Fruit fly (Drosophila melanogaster) whole organism, embryonic: ENCODE results near the gene RIOK2.
A peak's percentile ranks its signal among the peaks of the same experiment; 100 is the strongest.

Source experiments
- Adf1 ChIP-seq: fragments of 200-800 bp; sonication (Bioruptor generic); IDR thresholded peaks from 2 replicates; pipeline ENCODE4 v1.3.6; 2022; ENCODE audit warnings: missing biosample characterization, missing genetic modification characterization
- Antp ChIP-seq: fragments of 200-800 bp; sonication (Bioruptor generic); optimal IDR thresholded peaks from 3 replicates; lab custom pipeline; 2016; ENCODE audit warnings: missing biosample characterization, missing genetic modification characterization
- Bteb2 ChIP-seq: fragments of 200-800 bp; sonication (Bioruptor generic); optimal IDR thresholded peaks from 2 replicates; lab custom pipeline; 2016; ENCODE audit warnings: missing biosample characterization, missing genetic modification characterization
- CG10209 ChIP-seq: fragments of 200-800 bp; sonication (Bioruptor generic); optimal IDR thresholded peaks from 3 replicates; lab custom pipeline; 2017; ENCODE audit warnings: missing biosample characterization, mild to moderate bottlenecking, missing genetic modification characterization, missing genetic modification reagents
- CG10267 ChIP-seq: fragments of 200-800 bp; sonication (Bioruptor generic); optimal IDR thresholded peaks from 2 replicates; lab custom pipeline; 2018; ENCODE audit warnings: missing biosample characterization, mild to moderate bottlenecking, missing genetic modification characterization, moderate library complexity
- CG10274 ChIP-seq: fragments of 200-800 bp; sonication (Bioruptor generic); optimal IDR thresholded peaks from 3 replicates; lab custom pipeline; 2017; ENCODE audit warnings: missing biosample characterization, mild to moderate bottlenecking, missing genetic modification characterization
- CG14050 ChIP-seq: fragments of 200-800 bp; sonication (Bioruptor generic); IDR thresholded peaks from 3 replicates; pipeline ENCODE4 v1.3.6; 2022; ENCODE audit warnings: missing biosample characterization, missing genetic modification characterization
- CG14860 ChIP-seq: fragments of 200-800 bp; sonication (Bioruptor generic); IDR thresholded peaks from 3 replicates; pipeline ENCODE4 v1.3.6; 2022; ENCODE audit warnings: missing biosample characterization, missing genetic modification characterization; ENCODE audit not compliant: partially characterized antibody
- CG15269 ChIP-seq: fragments of 200-800 bp; sonication (Bioruptor generic); optimal IDR thresholded peaks from 2 replicates; lab custom pipeline; 2018; ENCODE audit warnings: missing biosample characterization, mild to moderate bottlenecking, missing genetic modification characterization, moderate library complexity
- CG17328 ChIP-seq: fragments of 200-800 bp; sonication (Bioruptor generic); IDR thresholded peaks from 2 replicates; pipeline ENCODE4 v1.3.6; 2022; ENCODE audit warnings: missing biosample characterization, missing genetic modification characterization
- CG17359 ChIP-seq: fragments of 200-800 bp; sonication (Bioruptor generic); optimal IDR thresholded peaks from 3 replicates; lab custom pipeline; 2018; ENCODE audit warnings: missing biosample characterization, mild to moderate bottlenecking, missing genetic modification characterization, moderate library complexity
- CG17612 ChIP-seq: fragments of 200-800 bp; sonication (Bioruptor generic); IDR thresholded peaks from 2 replicates; pipeline ENCODE4 v1.3.6; 2022; ENCODE audit warnings: missing biosample characterization, missing genetic modification characterization
- CG18476 ChIP-seq: fragments of 200-800 bp; sonication (Bioruptor generic); optimal IDR thresholded peaks from 2 replicates; lab custom pipeline; 2016; ENCODE audit warnings: missing biosample characterization, mild to moderate bottlenecking, missing genetic modification characterization
- CG2116 ChIP-seq: fragments of 200-800 bp; sonication (Bioruptor generic); optimal IDR thresholded peaks from 3 replicates; lab custom pipeline; 2018; ENCODE audit warnings: missing biosample characterization, mild to moderate bottlenecking, missing genetic modification characterization
- CG2120 ChIP-seq: fragments of 200-800 bp; sonication (Bioruptor generic); optimal IDR thresholded peaks from 3 replicates; lab custom pipeline; 2016; ENCODE audit warnings: missing biosample characterization, missing genetic modification characterization
- CG3065 ChIP-seq: fragments of 200-800 bp; sonication (Bioruptor generic); optimal IDR thresholded peaks from 2 replicates; lab custom pipeline; 2016; ENCODE audit warnings: missing biosample characterization, missing genetic modification characterization
- CG31441 ChIP-seq: fragments of 200-800 bp; sonication (Bioruptor generic); IDR thresholded peaks from 2 replicates; pipeline ENCODE4 v1.3.6; 2022; ENCODE audit warnings: missing biosample characterization, missing genetic modification characterization
- CG4282 ChIP-seq: fragments of 200-800 bp; sonication (Bioruptor generic); optimal IDR thresholded peaks from 2 replicates; lab custom pipeline; 2016; ENCODE audit warnings: missing biosample characterization, missing genetic modification characterization
- CG43689 ChIP-seq: fragments of 200-800 bp; sonication (Bioruptor generic); IDR thresholded peaks from 2 replicates; pipeline ENCODE4 v1.3.6; 2022; ENCODE audit warnings: missing biosample characterization, missing genetic modification characterization
- CG6765 ChIP-seq: fragments of 200-800 bp; sonication (Bioruptor generic); optimal IDR thresholded peaks from 3 replicates; lab custom pipeline; 2017; ENCODE audit warnings: missing biosample characterization, mild to moderate bottlenecking, missing genetic modification characterization
- CG7839 ChIP-seq: fragments of 200-800 bp; sonication (Bioruptor generic); optimal IDR thresholded peaks from 3 replicates; lab custom pipeline; 2018; ENCODE audit warnings: missing biosample characterization, mild to moderate bottlenecking, missing genetic modification characterization, moderate library complexity
- CG8359 ChIP-seq: fragments of 200-800 bp; sonication (Bioruptor generic); optimal IDR thresholded peaks from 2 replicates; lab custom pipeline; 2017; ENCODE audit warnings: missing biosample characterization, mild to moderate bottlenecking, missing genetic modification characterization, borderline replicate concordance
- CG8478 ChIP-seq: fragments of >200 bp; optimal IDR thresholded peaks from 2 replicates; lab custom pipeline; 2018
- Dip3 ChIP-seq: fragments of 200-800 bp; sonication (Bioruptor generic); optimal IDR thresholded peaks from 3 replicates; lab custom pipeline; 2016; ENCODE audit warnings: missing biosample characterization, missing genetic modification characterization
- Doc2 ChIP-seq: fragments of 200-800 bp; sonication (Bioruptor generic); IDR thresholded peaks from 2 replicates; pipeline ENCODE4 v1.3.6; 2022; ENCODE audit warnings: missing biosample characterization, missing genetic modification characterization
- E2f1 ChIP-seq: fragments of 200-800 bp; sonication (Bioruptor generic); IDR thresholded peaks from 2 replicates; pipeline ENCODE4 v1.3.6; 2022; ENCODE audit warnings: missing biosample characterization, missing genetic modification characterization
- Elba2 ChIP-seq: fragments of 200-800 bp; sonication (Bioruptor generic); optimal IDR thresholded peaks from 3 replicates; lab custom pipeline; 2016; ENCODE audit warnings: missing biosample characterization, missing genetic modification characterization
- Ets97D ChIP-seq: fragments of 200-800 bp; sonication (Bioruptor generic); optimal IDR thresholded peaks from 3 replicates; lab custom pipeline; 2016; ENCODE audit warnings: missing biosample characterization, missing genetic modification characterization
- Fer2 ChIP-seq: fragments of 200-800 bp; sonication (Bioruptor generic); optimal IDR thresholded peaks from 2 replicates; lab custom pipeline; 2018; ENCODE audit warnings: missing biosample characterization, mild to moderate bottlenecking, missing genetic modification characterization, moderate library complexity
- Fer3 ChIP-seq: fragments of 200-800 bp; sonication (Bioruptor generic); optimal IDR thresholded peaks from 2 replicates; lab custom pipeline; 2018; ENCODE audit warnings: missing biosample characterization, mild to moderate bottlenecking, missing genetic modification characterization, moderate library complexity
- HmgD ChIP-seq: fragments of 200-800 bp; sonication (Bioruptor generic); optimal IDR thresholded peaks from 3 replicates; lab custom pipeline; 2016; ENCODE audit warnings: missing biosample characterization, missing genetic modification characterization
- Oli ChIP-seq: fragments of 200-800 bp; sonication (Bioruptor generic); optimal IDR thresholded peaks from 2 replicates; lab custom pipeline; 2018; ENCODE audit warnings: missing biosample characterization, mild to moderate bottlenecking, missing genetic modification characterization, moderate library complexity
- Stat92E ChIP-seq, 3 experiments: fragments of >200 bp in 2 of 3; fragments of 200-800 bp in 1 of 3; sonication (Bioruptor generic) in 1 of 3; optimal IDR thresholded peaks; 2 replicates each; lab custom pipeline; 2017 to 2019; ENCODE audit warnings: missing biosample characterization in 3 of 3, missing genetic modification characterization in 3 of 3, mild to moderate bottlenecking in 1 of 3, moderate library complexity in 1 of 3
- Tbp ChIP-seq: fragments of >200 bp; optimal IDR thresholded peaks from 2 replicates; lab custom pipeline; 2018; ENCODE audit warnings: missing biosample characterization, missing genetic modification characterization
- aop ChIP-seq: fragments of 200-800 bp; sonication (Bioruptor generic); IDR thresholded peaks from 2 replicates; pipeline ENCODE4 v1.3.6; 2022; ENCODE audit warnings: missing biosample characterization, missing genetic modification characterization
- bigmax ChIP-seq: fragments of 200-800 bp; sonication (Bioruptor generic); optimal IDR thresholded peaks from 2 replicates; lab custom pipeline; 2018; ENCODE audit warnings: missing biosample characterization, mild to moderate bottlenecking, missing genetic modification characterization
- bsh ChIP-seq, 2 experiments: fragments of 200-800 bp; sonication (Bioruptor generic); optimal IDR thresholded peaks; 2 replicates each; lab custom pipeline; 2017 to 2018; ENCODE audit warnings: mild to moderate bottlenecking in 2 of 2, missing biosample characterization in 2 of 2, missing genetic modification characterization in 2 of 2, moderate library complexity in 1 of 2
- caup ChIP-seq: fragments of 200-800 bp; sonication (Bioruptor generic); optimal IDR thresholded peaks from 3 replicates; lab custom pipeline; 2017; ENCODE audit warnings: missing biosample characterization, mild to moderate bottlenecking, missing genetic modification characterization, moderate library complexity; ENCODE audit not compliant: severe bottlenecking
- crc ChIP-seq: fragments of 200-800 bp; sonication (Bioruptor generic); optimal IDR thresholded peaks from 2 replicates; lab custom pipeline; 2016; ENCODE audit warnings: missing biosample characterization, missing genetic modification characterization
- emc ChIP-seq: fragments of 200-800 bp; sonication (Bioruptor generic); optimal IDR thresholded peaks from 2 replicates; lab custom pipeline; 2016; ENCODE audit warnings: missing biosample characterization, missing genetic modification characterization
- fd64A ChIP-seq: fragments of 200-800 bp; sonication (Bioruptor generic); optimal IDR thresholded peaks from 3 replicates; lab custom pipeline; 2018; ENCODE audit warnings: missing biosample characterization, mild to moderate bottlenecking, missing genetic modification characterization
- gsb ChIP-seq: fragments of 200-800 bp; sonication (Bioruptor generic); IDR thresholded peaks from 2 replicates; pipeline ENCODE4 v1.3.6; 2022; ENCODE audit warnings: missing biosample characterization, missing genetic modification characterization
- ind ChIP-seq: fragments of 200-800 bp; sonication (Bioruptor generic); optimal IDR thresholded peaks from 3 replicates; lab custom pipeline; 2016; ENCODE audit warnings: missing biosample characterization, missing genetic modification characterization
- kah ChIP-seq: fragments of 200-800 bp; sonication (Bioruptor generic); optimal IDR thresholded peaks from 2 replicates; lab custom pipeline; 2018; ENCODE audit warnings: missing biosample characterization, mild to moderate bottlenecking, missing genetic modification characterization
- maf-S ChIP-seq: fragments of 200-800 bp; sonication (Bioruptor generic); optimal IDR thresholded peaks from 2 replicates; lab custom pipeline; 2016; ENCODE audit warnings: missing biosample characterization, missing genetic modification characterization
- mam ChIP-seq: fragments of 200-800 bp; sonication (Bioruptor generic); optimal IDR thresholded peaks from 3 replicates; lab custom pipeline; 2016; ENCODE audit warnings: missing biosample characterization, missing genetic modification characterization
- mld ChIP-seq: fragments of 200-800 bp; sonication (Bioruptor generic); IDR thresholded peaks from 3 replicates; pipeline ENCODE4 v1.3.6; 2022; ENCODE audit warnings: missing biosample characterization, missing genetic modification characterization; ENCODE audit not compliant: partially characterized antibody
- phol ChIP-seq: fragments of 200-800 bp; sonication (Bioruptor generic); optimal IDR thresholded peaks from 3 replicates; lab custom pipeline; 2018; ENCODE audit warnings: missing biosample characterization, mild to moderate bottlenecking, missing genetic modification characterization, moderate library complexity
- sqz ChIP-seq: fragments of 200-800 bp; sonication (Bioruptor generic); optimal IDR thresholded peaks from 3 replicates; lab custom pipeline; 2018; ENCODE audit warnings: missing biosample characterization, mild to moderate bottlenecking, missing genetic modification characterization
- tup ChIP-seq: fragments of 200-800 bp; sonication (Bioruptor generic); optimal IDR thresholded peaks from 2 replicates; lab custom pipeline; 2016; ENCODE audit warnings: missing biosample characterization, mild to moderate bottlenecking, missing genetic modification characterization, moderate library complexity
- vvl ChIP-seq: fragments of 200-800 bp; sonication (Bioruptor generic); IDR thresholded peaks from 2 replicates; pipeline ENCODE4 v1.3.6; 2022; ENCODE audit warnings: missing biosample characterization, missing genetic modification characterization
- wdn ChIP-seq: fragments of 200-800 bp; sonication (Bioruptor generic); IDR thresholded peaks from 2 replicates; pipeline ENCODE4 v1.3.6; 2022; ENCODE audit warnings: missing biosample characterization, missing genetic modification characterization

RIOK2 gene

DNA sequence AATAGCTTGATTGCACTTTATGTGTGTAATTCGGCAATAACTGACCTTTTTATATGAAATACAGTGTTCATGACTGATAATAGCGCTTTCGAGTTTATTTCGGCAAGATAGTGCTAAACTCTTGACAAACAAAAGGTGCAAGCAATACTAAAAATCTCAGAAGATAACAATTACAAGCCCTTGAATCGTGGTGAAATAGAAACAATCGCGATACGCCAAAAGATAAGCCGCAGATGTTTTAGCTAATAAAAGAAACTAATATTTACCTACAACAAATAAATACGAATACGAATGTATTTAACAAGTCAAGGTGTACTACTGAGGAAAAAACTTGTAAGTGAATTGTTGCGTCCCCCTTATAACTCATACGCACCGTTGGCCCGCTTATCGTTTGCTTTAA, 9.6 kb downstream of the RIOK2 start (continued):
- TF ChIP-seq mam (GFP tag; lab: Kevin White, UChicago) (no peak), CG8478 (lab: Kevin White, UChicago) (no peak), CG17612 (GFP tag; lab: Robert Waterston, UW) (no peak), gsb (GFP tag; lab: Robert Waterston, UW) (no peak), mld (no peak), phol (no peak), CG17359 (no peak), vvl (GFP tag; lab: Robert Waterston, UW) (no peak), CG2120 (peak; percentile 29), wdn (GFP tag; lab: Robert Waterston, UW) (no peak), aop (GFP tag; lab: Robert Waterston, UW) (no peak), Fer2 (tag; lab: Kevin White, UChicago) (no peak), caup (GFP tag; lab: Kevin White, UChicago) (peak; percentile 65), CG3065 (GFP tag; lab: Kevin White, UChicago) (no peak), Fer3 (tag; lab: Kevin White, UChicago) (peak; percentile 54), sqz (GFP tag; lab: Kevin White, UChicago) (no peak), Tbp (GFP tag; lab: Kevin White, UChicago) (no peak), CG2116 (GFP tag; lab: Kevin White, UChicago) (no peak), emc (no peak), CG14860 (no peak), Elba2 (no peak), Bteb2 (GFP tag; lab: Kevin White, UChicago) (no peak), bigmax (GFP tag; lab: Kevin White, UChicago) (no peak), fd64A (GFP tag; lab: Kevin White, UChicago) (no peak), CG31441 (no peak), crc (no peak), Dip3 (GFP tag; lab: Kevin White, UChicago) (no peak), E2f1 (GFP tag; lab: Robert Waterston, UW) (no peak), tup (GFP tag; lab: Kevin White, UChicago) (no peak), CG10209 (GFP tag; lab: Kevin White, UChicago) (no peak), CG4282 (GFP tag; lab: Kevin White, UChicago) (no peak), Antp (GFP tag; lab: Kevin White, UChicago) (no peak), CG8359 (GFP tag; lab: Kevin White, UChicago) (no peak), CG18476 (GFP tag; lab: Kevin White, UChicago) (no peak), ind (no peak), CG15269 (tag; lab: Kevin White, UChicago) (peak; percentile 55), maf-S (GFP tag; lab: Kevin White, UChicago) (no peak), CG17328 (GFP tag; lab: Robert Waterston, UW) (no peak), CG10274 (GFP tag; lab: Kevin White, UChicago) (no peak), HmgD (no peak), Stat92E (GFP tag; optimal IDR thresholded peaks at IDR 0.05; lab: Kevin White, UChicago) (no peak), Oli (tag; lab: Kevin White, UChicago) (no peak), kah (no peak), bsh (GFP tag; optimal IDR thresholded peaks at IDR 0.05; lab: Kevin White, UChicago) (no peak), CG7839 (tag; lab: Kevin White, UChicago) (no peak), CG43689 (GFP tag; lab: Robert Waterston, UW) (no peak), CG14050 (GFP tag; lab: Robert Waterston, UW) (no peak), Doc2 (GFP tag; lab: Robert Waterston, UW) (no peak), CG6765 (peak; percentile 68), Ets97D (GFP tag; lab: Kevin White, UChicago) (no peak), Adf1 (GFP tag; lab: Robert Waterston, UW) (no peak), CG10267 (no peak)
